Fruit fly (Drosophila melanogaster) Kc167 (cell line): ENCODE measurements around the gene meso18E.

ENCODE experiments used
- Myc ChIP-seq: fragments of >200 bp; optimal IDR thresholded peaks from 2 replicates; lab custom pipeline; 2017; ENCODE audit warnings: missing external identifiers
- Sin3A ChIP-seq: fragments of >200 bp; optimal IDR thresholded peaks from 2 replicates; lab custom pipeline; 2018; ENCODE audit warnings: missing external identifiers
- h ChIP-seq: fragments of >200 bp; optimal IDR thresholded peaks from 3 replicates; lab custom pipeline; 2018; ENCODE audit warnings: missing external identifiers
- insv ChIP-seq: fragments of >200 bp; optimal IDR thresholded peaks from 3 replicates; lab custom pipeline; 2018; ENCODE audit warnings: missing external identifiers
- psq ChIP-seq: fragments of >200 bp; optimal IDR thresholded peaks from 2 replicates; lab custom pipeline; 2017; ENCODE audit warnings: missing external identifiers
- ttk ChIP-seq: sonication (Bioruptor generic); optimal IDR thresholded peaks from 2 replicates; lab custom pipeline; 2017; ENCODE audit warnings: missing external identifiers

Gene meso18E

DNA sequence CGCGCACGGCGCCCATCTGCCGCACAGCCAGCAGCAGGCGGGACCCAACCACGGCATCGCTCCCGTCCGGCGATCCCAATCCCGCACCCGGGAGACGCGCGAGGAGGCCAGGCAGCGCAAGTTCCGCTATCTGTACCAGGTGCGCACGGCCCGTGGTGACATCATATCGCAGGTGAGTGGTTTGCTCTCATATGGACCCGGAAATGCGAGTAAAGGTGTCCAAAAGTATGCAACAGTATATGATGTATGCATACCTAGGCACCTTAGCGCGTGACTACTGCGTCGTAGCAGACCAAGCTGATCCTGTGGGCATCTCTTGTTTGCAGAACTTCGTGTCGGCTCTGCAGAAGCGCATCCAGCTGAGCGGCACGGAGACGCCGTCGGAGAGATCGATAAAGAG, 25.0 kb upstream of the meso18E start:
- no peak for TF ChIP-seq Myc (lab: Kevin White, UChicago)
- TF ChIP-seq h (lab: Kevin White, UChicago), result no peak
- TF ChIP-seq Sin3A (lab: Kevin White, UChicago), result no peak
- no peak for TF ChIP-seq insv (lab: Kevin White, UChicago)
- TF ChIP-seq ttk, result no peak
- TF ChIP-seq psq (lab: Kevin White, UChicago), result no peak

DNA sequence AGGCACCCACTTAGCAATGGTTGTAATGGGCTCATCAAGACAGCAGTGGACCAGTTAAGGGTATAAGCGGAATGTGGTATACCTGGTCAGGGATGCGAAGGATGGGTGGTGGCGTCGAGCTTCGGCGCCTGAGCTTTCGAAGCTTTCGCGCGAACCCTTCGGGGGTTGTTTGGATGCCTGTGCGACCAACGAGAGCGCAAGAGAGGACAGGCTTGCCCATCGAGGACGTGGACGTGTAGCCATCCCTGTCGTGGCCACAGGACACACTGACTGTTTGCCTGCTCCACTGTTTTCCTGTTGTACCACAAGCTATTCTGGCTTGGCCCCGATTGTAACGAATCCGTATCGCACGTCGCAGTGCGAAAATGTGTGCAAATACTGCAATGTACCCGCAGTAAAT, 22.4 kb upstream of the meso18E start, which contains the start of gene CG14234:
Gene CG14234, plus strand, starts transcription at position 301 of the 400 bp plus-strand sequence.
- no peak for TF ChIP-seq ttk
- TF ChIP-seq Sin3A (lab: Kevin White, UChicago), result no peak
- TF ChIP-seq insv (lab: Kevin White, UChicago), result no peak
- no peak for TF ChIP-seq Myc (lab: Kevin White, UChicago)

- TF ChIP-seq h (lab: Kevin White, UChicago) (no peak), Sin3A (lab: Kevin White, UChicago) (no peak), ttk (no peak), Myc (lab: Kevin White, UChicago) (no peak), psq (lab: Kevin White, UChicago) (no peak), insv (lab: Kevin White, UChicago) (no peak)
Observed at dm6 chrX:19730844-19731243, 18.0 kb upstream of the meso18E start, which contains the start of gene AP-1-2beta. Gene AP-1-2beta (plus strand): TSS chrX:19731004.

DNA sequence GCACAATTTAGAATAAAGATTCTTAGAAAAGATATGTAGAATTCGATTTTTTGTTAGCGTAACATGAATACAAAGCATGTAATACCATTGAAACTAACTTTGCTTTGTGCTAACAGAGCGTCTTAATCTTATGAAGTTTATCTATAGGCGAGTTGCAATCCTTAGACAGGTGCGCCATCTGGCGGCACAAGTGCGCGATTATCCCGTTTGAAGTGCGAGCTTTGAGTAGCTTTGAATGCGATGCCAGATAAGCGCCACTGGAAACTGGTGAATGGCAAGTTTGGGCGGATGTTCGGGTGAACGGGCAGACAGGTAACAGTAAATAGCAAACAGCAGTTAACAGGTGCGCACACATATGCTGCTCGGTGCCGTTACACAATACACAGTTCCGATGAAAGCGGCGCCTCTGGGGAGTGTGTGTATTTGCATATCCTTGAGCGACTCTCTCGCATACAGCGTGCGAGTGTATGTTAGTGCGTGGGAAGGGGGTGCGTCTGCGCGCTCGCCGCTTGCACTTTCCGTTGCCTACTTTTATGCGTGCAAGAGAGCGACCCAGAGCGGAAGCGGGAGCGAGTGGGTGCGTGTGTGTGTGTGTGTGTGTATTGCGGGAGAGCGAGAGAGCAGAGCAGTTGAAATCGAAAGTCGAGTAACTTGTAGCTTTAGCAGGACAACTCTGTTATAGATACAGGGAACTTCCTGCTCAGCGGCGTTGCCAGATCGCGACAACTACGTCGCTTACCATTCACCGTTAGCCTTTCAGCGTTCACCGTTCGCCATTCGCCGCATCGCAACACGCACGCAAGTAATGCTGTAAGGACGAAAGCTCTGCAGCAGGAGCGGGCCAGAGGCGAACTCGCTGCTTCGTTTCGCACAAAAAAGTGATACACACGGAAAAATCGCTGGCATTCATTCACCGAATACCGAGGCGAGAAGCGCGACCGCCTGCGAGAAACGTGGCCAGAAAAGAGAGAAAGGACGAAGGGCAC, 5.4 kb upstream of the meso18E start, which contains the start of gene CG12531:
Gene CG12531, plus strand, starts transcription at position 936 of the 986 bp plus-strand sequence.
- TF ChIP-seq h (lab: Kevin White, UChicago), result no peak
- no peak for TF ChIP-seq psq (lab: Kevin White, UChicago)
- TF ChIP-seq insv (lab: Kevin White, UChicago), result no peak
- no peak for TF ChIP-seq Myc (lab: Kevin White, UChicago)
- TF ChIP-seq Sin3A (lab: Kevin White, UChicago), result no peak
- TF ChIP-seq ttk, result no peak

- TF ChIP-seq ttk (no peak), Sin3A (lab: Kevin White, UChicago) (no peak), h (lab: Kevin White, UChicago) (no peak), psq (lab: Kevin White, UChicago) (no peak), Myc (lab: Kevin White, UChicago) (no peak), insv (lab: Kevin White, UChicago) (no peak)
Observed at dm6 chrX:19717041-19717440, 4.2 kb upstream of the meso18E start.

DNA sequence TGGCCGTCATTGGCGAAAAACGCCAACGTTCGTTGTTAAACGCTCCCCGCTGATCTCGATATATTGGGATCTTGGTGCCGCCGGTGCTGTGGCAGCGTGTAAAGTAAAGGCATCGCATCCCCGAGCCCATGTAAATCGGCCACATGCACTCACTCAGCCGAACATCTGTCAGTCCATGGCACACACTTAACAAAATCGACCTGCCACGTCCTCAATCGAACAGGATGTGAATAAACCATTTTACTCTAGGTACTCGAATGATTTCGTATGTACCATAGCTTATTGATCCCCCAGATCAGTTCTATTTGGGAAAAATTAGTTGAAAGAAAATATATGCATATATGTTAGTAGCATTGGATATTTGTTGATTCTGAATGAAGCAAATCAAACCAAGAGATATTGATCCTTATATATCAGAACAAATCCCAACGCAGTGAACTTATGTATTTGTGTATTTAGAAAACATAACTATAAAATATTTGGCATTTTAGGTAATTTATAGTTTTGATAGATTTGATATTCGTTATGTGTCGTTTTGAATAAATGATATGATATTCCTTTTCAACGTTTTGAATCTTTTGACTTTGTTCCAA, 3.6 kb upstream of the meso18E start:
- TF ChIP-seq insv (lab: Kevin White, UChicago) (no peak), ttk (no peak), h (lab: Kevin White, UChicago) (no peak), Sin3A (lab: Kevin White, UChicago) (no peak), Myc (lab: Kevin White, UChicago) (no peak), psq (lab: Kevin White, UChicago) (no peak)

- TF ChIP-seq Sin3A (lab: Kevin White, UChicago), result no peak
- TF ChIP-seq psq (lab: Kevin White, UChicago), result no peak
- no peak for TF ChIP-seq h (lab: Kevin White, UChicago)
- TF ChIP-seq Myc (lab: Kevin White, UChicago), result no peak
- no peak for TF ChIP-seq insv (lab: Kevin White, UChicago)
- TF ChIP-seq ttk, result no peak
Observed at dm6 chrX:19714816-19715215, 2.0 kb upstream of the meso18E start.

DNA sequence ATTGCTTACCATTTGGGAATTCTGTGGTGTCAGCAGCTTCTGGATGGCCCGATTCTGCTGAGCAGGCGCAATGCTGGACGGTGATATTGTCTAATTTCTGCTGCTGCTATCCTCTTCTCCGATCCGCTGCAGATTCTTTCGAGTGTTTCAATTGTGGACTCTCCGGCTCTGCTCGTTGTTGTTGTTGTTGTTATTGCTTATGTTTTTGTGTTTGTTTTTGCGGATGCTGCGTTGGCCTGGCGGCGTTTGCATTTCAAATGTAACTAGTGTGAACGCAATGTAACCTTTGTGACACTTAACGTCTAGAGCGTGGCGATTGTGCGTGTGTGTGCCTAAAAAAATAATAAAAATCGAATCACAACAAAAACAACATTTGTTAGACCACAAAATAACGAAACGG, 909 bp downstream of the meso18E start:
- TF ChIP-seq ttk (no peak), Myc (lab: Kevin White, UChicago) (no peak), h (lab: Kevin White, UChicago) (no peak), Sin3A (lab: Kevin White, UChicago) (no peak), insv (lab: Kevin White, UChicago) (no peak), psq (lab: Kevin White, UChicago) (no peak)

dm6 chrX:19704083-19704482, 8.8 kb downstream of the meso18E start, which contains the start of the genes CG14230 and CG14232:
Gene CG14230 (plus strand): TSS chrX:19704176.
Gene CG14232 (minus strand): TSS chrX:19704259.
- TF ChIP-seq Myc (lab: Kevin White, UChicago), result no peak
- no peak for TF ChIP-seq ttk
- no peak for TF ChIP-seq Sin3A (lab: Kevin White, UChicago)
- TF ChIP-seq insv (lab: Kevin White, UChicago), result no peak
- TF ChIP-seq h (lab: Kevin White, UChicago), result no peak
- TF ChIP-seq psq (lab: Kevin White, UChicago), result no peak

DNA sequence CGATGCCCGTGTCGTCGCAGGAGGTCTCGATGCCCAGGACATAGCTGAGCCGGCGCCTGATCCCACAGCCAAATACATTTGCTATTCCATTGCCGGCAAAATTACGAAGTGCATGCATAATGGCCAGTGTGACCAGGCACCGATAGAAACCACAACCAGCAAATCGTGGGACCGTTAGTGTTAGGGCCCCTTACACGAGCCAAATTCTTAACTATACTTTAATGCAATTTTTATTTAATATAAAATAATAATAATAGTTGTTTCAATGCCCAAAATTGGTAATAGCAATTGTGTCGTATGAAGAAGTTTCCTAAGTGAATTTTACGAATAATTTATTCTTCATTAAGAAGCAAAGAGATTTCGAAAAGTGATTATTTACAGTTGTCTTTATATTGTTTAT, 11.2 kb downstream of the meso18E start, which contains the start of gene Tcs4:
Gene Tcs4, minus strand, starts transcription at position 145 of the 400 bp plus-strand sequence.
- TF ChIP-seq ttk, result no peak
- no peak for TF ChIP-seq Myc (lab: Kevin White, UChicago)

dm6 chrX:19697255-19697877, 15.5 kb downstream of the meso18E start:
- no peak for TF ChIP-seq Sin3A (lab: Kevin White, UChicago)
- TF ChIP-seq ttk, result no peak
